Fruit fly (Drosophila melanogaster) whole organism, embryonic: Measurements from ENCODE around the gene CG14883.

Source experiments
- Bgb ChIP-seq: fragments of 200-800 bp; sonication (Bioruptor generic); IDR thresholded peaks from 2 replicates; pipeline ENCODE4 v1.3.6; 2022; ENCODE audit warnings: missing biosample characterization, missing genetic modification characterization; ENCODE audit not compliant: partially characterized antibody
- CG10366 ChIP-seq: fragments of 200-800 bp; sonication (Bioruptor generic); IDR thresholded peaks from 2 replicates; pipeline ENCODE4 v1.3.6; 2022; ENCODE audit warnings: missing biosample characterization, missing genetic modification characterization
- CG11093 ChIP-seq: fragments of 200-800 bp; sonication (Bioruptor generic); IDR thresholded peaks from 3 replicates; pipeline ENCODE4 v1.3.6; 2022; ENCODE audit warnings: missing biosample characterization, missing genetic modification characterization
- CG12391 ChIP-seq: fragments of 200-800 bp; sonication (Bioruptor generic); optimal IDR thresholded peaks from 3 replicates; lab custom pipeline; 2018; ENCODE audit warnings: missing biosample characterization, mild to moderate bottlenecking, missing genetic modification characterization, moderate library complexity
- CG18262 ChIP-seq: fragments of 200-800 bp; optimal IDR thresholded peaks from 3 replicates; lab custom pipeline; 2019; ENCODE audit warnings: missing biosample characterization, mild to moderate bottlenecking, missing genetic modification characterization, moderate library complexity
- CG30431 ChIP-seq: fragments of 200-800 bp; sonication (Bioruptor generic); optimal IDR thresholded peaks from 2 replicates; lab custom pipeline; 2017; ENCODE audit warnings: missing biosample characterization, missing genetic modification characterization
- CG32772 ChIP-seq: fragments of 200-800 bp; sonication (Bioruptor generic); IDR thresholded peaks from 2 replicates; pipeline ENCODE4 v1.3.6; 2022; ENCODE audit warnings: missing biosample characterization, missing genetic modification characterization
- CG3407 ChIP-seq: fragments of 200-800 bp; sonication (Bioruptor generic); optimal IDR thresholded peaks from 2 replicates; lab custom pipeline; 2018; ENCODE audit warnings: missing biosample characterization, mild to moderate bottlenecking, missing genetic modification characterization
- CG34376 ChIP-seq: fragments of 200-800 bp; sonication (Bioruptor generic); optimal IDR thresholded peaks from 2 replicates; lab custom pipeline; 2018; ENCODE audit warnings: missing biosample characterization, mild to moderate bottlenecking, missing genetic modification characterization
- CG34422 ChIP-seq: fragments of 200-800 bp; sonication (Bioruptor generic); IDR thresholded peaks from 3 replicates; pipeline ENCODE4 v1.3.6; 2022; ENCODE audit warnings: missing biosample characterization, missing genetic modification characterization
- CG42726 ChIP-seq: fragments of 200-800 bp; sonication (Bioruptor generic); IDR thresholded peaks from 2 replicates; pipeline ENCODE4 v1.3.6; 2022; ENCODE audit warnings: missing biosample characterization, missing genetic modification characterization; ENCODE audit not compliant: partially characterized antibody
- CG4424 ChIP-seq: fragments of 200-800 bp; sonication (Bioruptor generic); optimal IDR thresholded peaks from 3 replicates; lab custom pipeline; 2016; ENCODE audit warnings: missing biosample characterization, missing genetic modification characterization
- CG4707 ChIP-seq: fragments of 200-800 bp; sonication (Bioruptor generic); optimal IDR thresholded peaks from 2 replicates; lab custom pipeline; 2018; ENCODE audit warnings: missing biosample characterization, mild to moderate bottlenecking, missing genetic modification characterization, moderate library complexity
- CG5180 ChIP-seq: fragments of 200-800 bp; sonication (Bioruptor generic); optimal IDR thresholded peaks from 3 replicates; lab custom pipeline; 2017; ENCODE audit warnings: missing biosample characterization, missing genetic modification characterization, mild to moderate bottlenecking, moderate library complexity, missing genetic modification reagents
- CG6654 ChIP-seq: fragments of 200-800 bp; sonication (Bioruptor generic); optimal IDR thresholded peaks from 2 replicates; lab custom pipeline; 2017; ENCODE audit warnings: missing biosample characterization, mild to moderate bottlenecking, missing genetic modification characterization
- CG7357 ChIP-seq: fragments of 200-800 bp; sonication (Bioruptor generic); IDR thresholded peaks from 3 replicates; pipeline ENCODE4 v1.3.6; 2022; ENCODE audit warnings: missing biosample characterization, missing genetic modification characterization
- CG9609 ChIP-seq: fragments of 200-800 bp; sonication (Bioruptor generic); optimal IDR thresholded peaks from 3 replicates; lab custom pipeline; 2016; ENCODE audit warnings: missing biosample characterization, missing genetic modification characterization
- D19A ChIP-seq: fragments of 200-800 bp; optimal IDR thresholded peaks from 3 replicates; lab custom pipeline; 2019; ENCODE audit warnings: missing biosample characterization, mild to moderate bottlenecking, missing genetic modification characterization, moderate library complexity
- D19B ChIP-seq: fragments of 200-800 bp; sonication (Bioruptor generic); optimal IDR thresholded peaks from 2 replicates; lab custom pipeline; 2017; ENCODE audit warnings: missing biosample characterization, mild to moderate bottlenecking, missing genetic modification characterization
- Dek ChIP-seq: fragments of 200-800 bp; sonication (Bioruptor generic); optimal IDR thresholded peaks from 3 replicates; lab custom pipeline; 2019; ENCODE audit warnings: missing biosample characterization, mild to moderate bottlenecking, missing genetic modification characterization, moderate library complexity
- Dref ChIP-seq: fragments of 200-800 bp; sonication (Bioruptor generic); IDR thresholded peaks from 2 replicates; pipeline ENCODE4 v1.3.6; 2022; ENCODE audit warnings: missing biosample characterization, missing genetic modification characterization
- ERR ChIP-seq: fragments of 200-800 bp; sonication (Bioruptor generic); optimal IDR thresholded peaks from 2 replicates; lab custom pipeline; 2016; ENCODE audit warnings: missing biosample characterization, missing genetic modification characterization
- Fer2 ChIP-seq: fragments of 200-800 bp; sonication (Bioruptor generic); optimal IDR thresholded peaks from 2 replicates; lab custom pipeline; 2018; ENCODE audit warnings: missing biosample characterization, mild to moderate bottlenecking, missing genetic modification characterization, moderate library complexity
- HHEX ChIP-seq: fragments of 200-800 bp; sonication (Bioruptor generic); optimal IDR thresholded peaks from 3 replicates; lab custom pipeline; 2017; ENCODE audit warnings: missing biosample characterization, mild to moderate bottlenecking, missing genetic modification characterization, missing genetic modification reagents
- HLH4C ChIP-seq: fragments of 200-800 bp; sonication (Bioruptor generic); IDR thresholded peaks from 3 replicates; pipeline ENCODE4 v1.3.6; 2022; ENCODE audit warnings: missing biosample characterization, missing genetic modification characterization; ENCODE audit not compliant: partially characterized antibody
- HLHmδ ChIP-seq: fragments of 200-800 bp; sonication (Bioruptor generic); optimal IDR thresholded peaks from 2 replicates; lab custom pipeline; 2018; ENCODE audit warnings: missing biosample characterization, mild to moderate bottlenecking, missing genetic modification characterization, moderate library complexity
- Mad ChIP-seq: fragments of 200-800 bp; sonication (Bioruptor generic); optimal IDR thresholded peaks from 2 replicates; lab custom pipeline; 2016; ENCODE audit warnings: missing biosample characterization, missing genetic modification characterization
- Oaz ChIP-seq: fragments of 200-800 bp; sonication (Bioruptor generic); IDR thresholded peaks from 2 replicates; pipeline ENCODE4 v1.3.6; 2022; ENCODE audit warnings: missing biosample characterization, missing genetic modification characterization
- Sox100B ChIP-seq: fragments of 200-800 bp; sonication (Bioruptor generic); optimal IDR thresholded peaks from 3 replicates; lab custom pipeline; 2018; ENCODE audit warnings: missing biosample characterization, mild to moderate bottlenecking, missing genetic modification characterization
- bowl ChIP-seq: fragments of 200-800 bp; sonication (Bioruptor generic); IDR thresholded peaks from 2 replicates; pipeline ENCODE4 v1.3.6; 2022; ENCODE audit warnings: missing biosample characterization, missing genetic modification characterization
- dati ChIP-seq: fragments of 200-800 bp; sonication (Bioruptor generic); IDR thresholded peaks from 2 replicates; pipeline ENCODE4 v1.3.6; 2022; ENCODE audit warnings: missing biosample characterization, missing genetic modification characterization
- en ChIP-seq: fragments of 200-800 bp; sonication (Bioruptor generic); optimal IDR thresholded peaks from 2 replicates; lab custom pipeline; 2016; ENCODE audit warnings: missing biosample characterization, missing genetic modification characterization
- exex ChIP-seq: fragments of 200-800 bp; sonication (Bioruptor generic); optimal IDR thresholded peaks from 4 replicates; lab custom pipeline; 2018; ENCODE audit warnings: missing biosample characterization, mild to moderate bottlenecking, missing genetic modification characterization, moderate library complexity
- fd96Cb ChIP-seq: fragments of 200-800 bp; sonication (Bioruptor generic); optimal IDR thresholded peaks from 2 replicates; lab custom pipeline; 2018; ENCODE audit warnings: missing biosample characterization, mild to moderate bottlenecking, missing genetic modification characterization, moderate library complexity
- gem ChIP-seq: fragments of 200-800 bp; sonication (Bioruptor generic); optimal IDR thresholded peaks from 2 replicates; lab custom pipeline; 2019; ENCODE audit warnings: missing biosample characterization, mild to moderate bottlenecking, missing genetic modification characterization, moderate library complexity
- grn ChIP-seq: fragments of 200-800 bp; sonication (Bioruptor generic); optimal IDR thresholded peaks from 3 replicates; lab custom pipeline; 2017; ENCODE audit warnings: missing biosample characterization, missing genetic modification characterization
- gt ChIP-seq: fragments of 200-800 bp; sonication (Bioruptor generic); IDR thresholded peaks from 2 replicates; pipeline ENCODE4 v1.3.6; 2022; ENCODE audit warnings: missing biosample characterization, missing genetic modification characterization
- hb ChIP-seq: fragments of 200-800 bp; sonication (Bioruptor generic); IDR thresholded peaks from 3 replicates; pipeline ENCODE4 v1.3.6; 2022; ENCODE audit warnings: missing biosample characterization, missing genetic modification characterization; ENCODE audit not compliant: partially characterized antibody
- hbn ChIP-seq: fragments of 200-800 bp; sonication (Bioruptor generic); IDR thresholded peaks from 2 replicates; pipeline ENCODE4 v1.3.6; 2022; ENCODE audit warnings: missing biosample characterization, missing genetic modification characterization; ENCODE audit not compliant: partially characterized antibody
- jigr1 ChIP-seq: fragments of 200-800 bp; sonication (Bioruptor generic); IDR thresholded peaks from 3 replicates; pipeline ENCODE4 v1.3.6; 2022; ENCODE audit warnings: missing biosample characterization, missing genetic modification characterization
- kni ChIP-seq: fragments of 200-800 bp; sonication (Bioruptor generic); optimal IDR thresholded peaks from 3 replicates; lab custom pipeline; 2017; ENCODE audit warnings: mild to moderate bottlenecking, missing biosample characterization, missing genetic modification reagents, missing genetic modification characterization
- luna ChIP-seq: fragments of 200-800 bp; sonication (Bioruptor generic); optimal IDR thresholded peaks from 2 replicates; lab custom pipeline; 2016; ENCODE audit warnings: missing biosample characterization, missing genetic modification characterization
- peb ChIP-seq: fragments of 200-800 bp; sonication (Bioruptor generic); IDR thresholded peaks from 2 replicates; pipeline ENCODE4 v1.3.6; 2022; ENCODE audit warnings: missing biosample characterization, missing genetic modification characterization
- pita ChIP-seq: fragments of 200-800 bp; sonication (Bioruptor generic); optimal IDR thresholded peaks from 2 replicates; lab custom pipeline; 2017; ENCODE audit warnings: missing biosample characterization, mild to moderate bottlenecking, missing genetic modification characterization
- scrt ChIP-seq: fragments of 200-800 bp; sonication (Bioruptor generic); optimal IDR thresholded peaks from 2 replicates; lab custom pipeline; 2018; ENCODE audit warnings: missing biosample characterization, mild to moderate bottlenecking, missing genetic modification characterization, moderate library complexity
- sr ChIP-seq: fragments of 200-800 bp; sonication (Bioruptor generic); IDR thresholded peaks from 3 replicates; pipeline ENCODE4 v1.3.6; 2022; ENCODE audit warnings: missing biosample characterization, missing genetic modification characterization
- stc ChIP-seq: fragments of 200-800 bp; sonication (Bioruptor generic); IDR thresholded peaks from 2 replicates; pipeline ENCODE4 v1.3.6; 2022; ENCODE audit warnings: missing biosample characterization, missing genetic modification characterization
- z ChIP-seq: fragments of 200-800 bp; sonication (Bioruptor generic); IDR thresholded peaks from 3 replicates; pipeline ENCODE4 v1.3.6; 2022; ENCODE audit warnings: missing biosample characterization, missing genetic modification characterization
- zfh1 ChIP-seq: fragments of 200-800 bp; sonication (Bioruptor generic); IDR thresholded peaks from 3 replicates; pipeline ENCODE4 v1.3.6; 2022; ENCODE audit warnings: missing biosample characterization, missing genetic modification characterization

CG14883 gene

dm6 chr3R:16469501-16470263 lies 13.8 kb downstream of the CG14883 start, which contains the start of the genes CG42232 and CSN5 (continued):
- TF ChIP-seq Fer2 (tag; lab: Kevin White, UChicago) (peak; percentile 47), fd96Cb (tag; lab: Kevin White, UChicago) (peak; percentile 49), luna (GFP tag; lab: Kevin White, UChicago) (no peak), CG30431 (GFP tag; lab: Kevin White, UChicago) (no peak), CG34376 (GFP tag; lab: Kevin White, UChicago) (no peak), CG7357 (no peak; the same call in 2 of the 3 replicates), CG42726 (no peak), CG11093 (GFP tag; lab: Robert Waterston, UW) (no peak), gem (tag; lab: Kevin White, UChicago) (peak; percentile 81), Mad (GFP tag; lab: Kevin White, UChicago) (peak; percentile 47), CG10366 (GFP tag; lab: Robert Waterston, UW) (no peak; the same call in 1 of the 2 replicates), CG5180 (GFP tag; lab: Kevin White, UChicago) (no peak), exex (tag; lab: Kevin White, UChicago) (no peak), Bgb (peak; percentile 25; the same call in 1 of the 2 replicates), stc (GFP tag; lab: Robert Waterston, UW) (0 out of 2 replicates have a peak, but pooled peaks have one; percentile 33), CG18262 (peak; percentile 51), zfh1 (GFP tag; lab: Robert Waterston, UW) (no peak), CG4707 (GFP tag; lab: Kevin White, UChicago) (no peak), pita (no peak), CG3407 (GFP tag; lab: Kevin White, UChicago) (no peak), gt (GFP tag; lab: Robert Waterston, UW) (no peak), CG12391 (tag; lab: Kevin White, UChicago) (peak; percentile 82), CG32772 (GFP tag; lab: Robert Waterston, UW) (peak; percentile 17; the same call in 1 of the 2 replicates), CG6654 (GFP tag; lab: Kevin White, UChicago) (no peak), scrt (GFP tag; lab: Kevin White, UChicago) (no peak), ERR (GFP tag; lab: Kevin White, UChicago) (no peak), HLHmδ (GFP tag; lab: Kevin White, UChicago) (no peak), peb (no peak), dati (GFP tag; lab: Robert Waterston, UW) (no peak), CG4424 (GFP tag; lab: Kevin White, UChicago) (peak; percentile 75), grn (no peak), D19A (tag; lab: Kevin White, UChicago) (no peak), Dref (GFP tag; lab: Robert Waterston, UW) (peak; percentile 60), hbn (GFP tag; lab: Robert Waterston, UW) (peak; percentile 36; the same call in 1 of the 2 replicates), hb (GFP tag; lab: Robert Waterston, UW) (no peak), CG34422 (GFP tag; lab: Robert Waterston, UW) (peak; percentile 21; the same call in 1 of the 3 replicates), D19B (GFP tag; lab: Kevin White, UChicago) (no peak), sr (GFP tag; lab: Robert Waterston, UW) (no peak), CG9609 (GFP tag; lab: Kevin White, UChicago) (peak; percentile 0), Oaz (GFP tag; lab: Robert Waterston, UW) (no peak), Dek (tag; lab: Kevin White, UChicago) (peak; percentile 28), HHEX (GFP tag; lab: Kevin White, UChicago) (peak; percentile 33), kni (GFP tag; lab: Kevin White, UChicago) (no peak), jigr1 (GFP tag; lab: Robert Waterston, UW) (no peak), en (no peak), HLH4C (GFP tag; lab: Robert Waterston, UW) (0 out of 3 replicates have a peak, but pooled peaks have one; percentile 43), z (GFP tag; lab: Robert Waterston, UW) (no peak), bowl (GFP tag; lab: Robert Waterston, UW) (no peak), Sox100B (GFP tag; lab: Kevin White, UChicago) (no peak)
